Worm (Caenorhabditis elegans) whole organism, L3 larva: ENCODE measurements around the gene gfat-1.

Experiments
- R02D3.7 ChIP-seq: fragments of 150-350 bp; optimal IDR thresholded peaks from 2 replicates; lab custom pipeline; 2014; ENCODE audit warnings: missing biosample characterization, missing genetic modification characterization
- aly-2 ChIP-seq: fragments of 150-350 bp; optimal IDR thresholded peaks from 2 replicates; lab custom pipeline; 2014; ENCODE audit warnings: missing biosample characterization, missing genetic modification characterization
- ama-1 ChIP-seq: fragments of 150-350 bp; optimal IDR thresholded peaks from 2 replicates; lab custom pipeline; 2018
- ceh-16 ChIP-seq: sonication (generic microtip); optimal IDR thresholded peaks from 2 replicates; lab custom pipeline; 2017; ENCODE audit warnings: missing biosample characterization, missing genetic modification characterization
- ceh-28 ChIP-seq: fragments of 150-350 bp; optimal IDR thresholded peaks from 2 replicates; lab custom pipeline; 2014; ENCODE audit warnings: missing biosample characterization, missing genetic modification reagents, missing genetic modification characterization
- ceh-82 ChIP-seq: fragments of 150-350 bp; optimal IDR thresholded peaks from 2 replicates; lab custom pipeline; 2014; ENCODE audit warnings: missing biosample characterization, missing genetic modification characterization
- ceh-9 ChIP-seq: sonication (generic microtip); optimal IDR thresholded peaks from 2 replicates; lab custom pipeline; 2018; ENCODE audit warnings: missing biosample characterization, missing genetic modification characterization
- daf-12 ChIP-seq: fragments of 150-350 bp; optimal IDR thresholded peaks from 2 replicates; lab custom pipeline; 2014; ENCODE audit warnings: missing biosample characterization, missing genetic modification reagents, missing genetic modification characterization
- elt-1 ChIP-seq: fragments of 150-350 bp; optimal IDR thresholded peaks from 2 replicates; lab custom pipeline; 2014; ENCODE audit warnings: missing biosample characterization, missing genetic modification characterization
- elt-2 ChIP-seq: sonication (generic microtip); optimal IDR thresholded peaks from 2 replicates; lab custom pipeline; 2016; ENCODE audit warnings: missing genetic modification reagents, mild to moderate bottlenecking, missing genetic modification characterization, missing compliant biosample characterization
- eor-1 ChIP-seq, 2 experiments: fragments of 150-350 bp; optimal IDR thresholded peaks; 2 replicates each; lab custom pipeline; 2014 to 2018; ENCODE audit warnings: missing biosample characterization in 2 of 2, missing genetic modification characterization in 2 of 2
- fkh-10 ChIP-seq: sonication (generic microtip); optimal IDR thresholded peaks from 2 replicates; lab custom pipeline; 2017; ENCODE audit warnings: missing biosample characterization, missing genetic modification reagents, missing genetic modification characterization
- fkh-2 ChIP-seq: fragments of 150-350 bp; optimal IDR thresholded peaks from 2 replicates; lab custom pipeline; 2014; ENCODE audit warnings: missing biosample characterization, missing genetic modification reagents, missing genetic modification characterization
- hmg-11 ChIP-seq: sonication (generic microtip); optimal IDR thresholded peaks from 2 replicates; lab custom pipeline; 2016; ENCODE audit warnings: missing genetic modification characterization, missing compliant biosample characterization
- jun-1 ChIP-seq: fragments of 150-350 bp; optimal IDR thresholded peaks from 2 replicates; lab custom pipeline; 2014; ENCODE audit warnings: missing biosample characterization, missing genetic modification reagents, missing genetic modification characterization
- lin-15B ChIP-seq: fragments of 150-350 bp; optimal IDR thresholded peaks from 2 replicates; lab custom pipeline; 2014; ENCODE audit warnings: missing biosample characterization, missing genetic modification characterization
- lin-39 ChIP-seq: fragments of 150-350 bp; optimal IDR thresholded peaks from 2 replicates; lab custom pipeline; 2018; ENCODE audit warnings: missing biosample characterization, missing genetic modification reagents, missing genetic modification characterization
- mdl-1 ChIP-seq: fragments of 150-350 bp; optimal IDR thresholded peaks from 2 replicates; lab custom pipeline; 2014; ENCODE audit warnings: missing biosample characterization, missing genetic modification characterization
- nfya-1 ChIP-seq: sonication (generic microtip); optimal IDR thresholded peaks from 2 replicates; lab custom pipeline; 2017; ENCODE audit warnings: missing genetic modification characterization, mild to moderate bottlenecking, missing compliant biosample characterization, antibody characterized with exemption, moderate library complexity; ENCODE audit not compliant: insufficient read depth
- nhr-12 ChIP-seq: fragments of 150-350 bp; optimal IDR thresholded peaks from 2 replicates; lab custom pipeline; 2014; ENCODE audit warnings: missing biosample characterization, missing genetic modification characterization
- nhr-237 ChIP-seq: fragments of 150-350 bp; optimal IDR thresholded peaks from 2 replicates; lab custom pipeline; 2014; ENCODE audit warnings: missing biosample characterization, missing genetic modification characterization
- nhr-25 ChIP-seq: sonication (generic microtip); optimal IDR thresholded peaks from 2 replicates; lab custom pipeline; 2017; ENCODE audit warnings: missing biosample characterization, missing genetic modification characterization
- nhr-28 ChIP-seq: fragments of 150-350 bp; optimal IDR thresholded peaks from 2 replicates; lab custom pipeline; 2014; ENCODE audit warnings: missing biosample characterization, missing genetic modification characterization
- nhr-67 ChIP-seq: fragments of 150-350 bp; optimal IDR thresholded peaks from 2 replicates; lab custom pipeline; 2014; ENCODE audit warnings: missing biosample characterization, missing genetic modification characterization
- nhr-76 ChIP-seq: fragments of 150-350 bp; sonication (generic microtip); optimal IDR thresholded peaks from 5 replicates; lab custom pipeline; 2014; ENCODE audit warnings: missing biosample characterization, missing genetic modification characterization
- pha-4 ChIP-seq: fragments of 150-350 bp; optimal IDR thresholded peaks from 2 replicates; lab custom pipeline; 2014; ENCODE audit warnings: missing biosample characterization, missing genetic modification reagents, missing genetic modification characterization
- pqm-1 ChIP-seq: fragments of 150-350 bp; optimal IDR thresholded peaks from 2 replicates; lab custom pipeline; 2017; ENCODE audit warnings: missing biosample characterization, missing genetic modification characterization, inconsistent platforms
- skn-1 ChIP-seq: fragments of 150-350 bp; optimal IDR thresholded peaks from 2 replicates; lab custom pipeline; 2014; ENCODE audit warnings: missing biosample characterization, missing genetic modification characterization
- tbx-2 ChIP-seq: sonication (generic microtip); optimal IDR thresholded peaks from 2 replicates; lab custom pipeline; 2016; ENCODE audit warnings: mild to moderate bottlenecking, missing genetic modification characterization, missing compliant biosample characterization
- unc-39 ChIP-seq: sonication (generic microtip); optimal IDR thresholded peaks from 4 replicates; lab custom pipeline; 2017; ENCODE audit warnings: missing biosample characterization, missing genetic modification characterization
- zag-1 ChIP-seq: fragments of 150-350 bp; optimal IDR thresholded peaks from 2 replicates; lab custom pipeline; 2014; ENCODE audit warnings: missing biosample characterization, missing genetic modification characterization
- ztf-4 ChIP-seq: fragments of 150-350 bp; optimal IDR thresholded peaks from 2 replicates; lab custom pipeline; 2014; ENCODE audit warnings: missing biosample characterization, missing genetic modification characterization

gfat-1 gene

DNA sequence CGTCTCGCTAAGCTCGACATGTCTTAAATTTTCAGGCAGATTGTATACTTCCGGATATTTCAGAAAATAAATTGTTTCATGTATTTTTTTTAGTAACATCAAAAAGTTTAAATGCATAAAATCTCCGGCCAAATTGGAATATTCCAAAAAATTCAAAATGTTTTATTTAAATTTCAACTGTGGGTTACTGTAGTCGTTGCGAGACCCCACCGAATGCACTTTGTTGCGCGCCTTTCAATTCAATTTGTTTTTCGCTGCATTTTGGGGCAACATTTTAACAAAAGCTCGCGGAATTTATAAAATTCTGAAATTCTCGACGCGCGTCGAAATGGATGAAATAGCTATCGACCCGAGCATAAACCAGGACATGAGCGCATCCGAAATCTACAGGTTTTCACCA lies 22.3 kb downstream of the gfat-1 start, which contains the start of gene F54D5.2:
TSS of gene F54D5.2 (plus strand) at position 237 of the 400 bp plus-strand sequence.
- no peak for TF ChIP-seq tbx-2 (tag; lab: Kevin White, UChicago)
- no peak for TF ChIP-seq R02D3.7
- TF ChIP-seq elt-1 (tag; lab: Kevin White, UChicago): no peak
- TF ChIP-seq nhr-25 (tag; lab: Kevin White, UChicago): no peak
- no peak for TF ChIP-seq elt-2 (tag; lab: Kevin White, UChicago)
- no peak for TF ChIP-seq nhr-237
- TF ChIP-seq ceh-9 (tag; lab: Kevin White, UChicago): no peak
- TF ChIP-seq pqm-1: no peak
- no peak for TF ChIP-seq daf-12 (tag; lab: Kevin White, UChicago)
- no peak for TF ChIP-seq jun-1 (tag; lab: Kevin White, UChicago)
- no peak for TF ChIP-seq unc-39 (tag; lab: Kevin White, UChicago)
- no peak for TF ChIP-seq fkh-2 (tag; lab: Kevin White, UChicago)
- no peak for TF ChIP-seq hmg-11 (tag; lab: Kevin White, UChicago)

DNA sequence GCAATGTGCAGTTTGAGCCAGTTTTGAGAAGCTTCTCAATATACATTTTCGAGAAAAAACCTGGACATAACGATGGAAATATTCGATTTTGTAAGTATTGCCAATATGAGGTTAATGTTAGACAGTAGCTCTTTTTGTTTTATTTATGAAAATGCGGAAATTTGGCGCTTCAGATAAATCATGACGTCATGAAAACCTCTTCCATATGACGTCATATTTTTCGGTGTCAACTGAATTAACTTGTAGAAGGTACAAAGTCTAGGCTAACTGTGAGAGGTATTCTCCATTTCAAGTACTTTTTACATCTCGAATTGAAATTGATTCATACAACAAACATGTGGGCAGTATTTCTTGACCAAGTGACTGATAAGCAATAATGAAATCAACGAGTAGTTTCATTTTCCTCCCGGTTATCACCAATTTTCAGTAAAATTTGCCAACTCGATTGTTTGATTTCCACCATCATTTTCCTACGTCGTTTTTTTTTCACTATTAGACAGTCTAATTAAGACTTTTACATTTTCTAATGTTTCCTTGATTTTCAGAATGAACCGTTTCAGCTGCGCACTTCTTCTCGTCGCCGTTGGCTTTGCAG lies 23.9 kb downstream of the gfat-1 start, which contains the start of gene F54D5.3:
TSS of gene F54D5.3 (plus strand) at position 546 of the 595 bp plus-strand sequence.
- TF ChIP-seq pha-4: peak; percentile 19
- TF ChIP-seq elt-2 (tag; lab: Kevin White, UChicago): peak; percentile 69
- TF ChIP-seq pqm-1: peak; percentile 75
- TF ChIP-seq zag-1: no peak

DNA sequence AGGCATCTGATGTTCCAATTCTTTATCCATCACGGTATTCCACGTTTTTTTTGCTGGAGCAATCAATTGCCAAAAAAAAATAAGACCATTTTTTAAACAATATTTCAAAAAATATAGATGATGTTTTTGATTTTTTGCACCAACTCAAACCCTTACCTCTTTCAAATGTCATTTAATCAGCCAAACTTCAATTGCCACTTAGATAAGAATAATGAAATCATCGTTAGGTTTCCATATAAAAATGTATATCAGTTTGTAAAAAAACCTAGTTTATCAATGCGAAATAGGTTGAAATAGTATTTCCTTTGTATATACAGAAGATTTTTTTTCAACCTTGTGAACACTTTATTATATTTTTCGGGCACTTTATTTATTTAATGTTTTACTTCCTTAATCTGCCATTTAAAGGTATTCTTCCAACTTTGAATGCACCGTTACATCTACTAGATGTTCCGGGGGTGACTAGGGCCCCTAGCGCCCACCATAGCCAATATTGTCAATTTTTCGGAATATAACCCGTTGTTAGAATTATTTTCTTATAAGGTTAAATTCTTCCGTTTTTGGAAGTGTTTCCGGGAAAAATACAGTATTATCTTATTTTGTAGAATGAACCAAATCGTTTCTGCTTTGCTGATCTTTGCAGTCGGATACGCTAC lies 25.9 kb downstream of the gfat-1 start, which contains the start of the genes F54D5.23 and F54D5.4:
TSS of gene F54D5.23 (minus strand) at position 75 of the 656 bp plus-strand sequence.
TSS of gene F54D5.4 (plus strand) at position 606 of the 656 bp plus-strand sequence.
- TF ChIP-seq lin-39 (tag; lab: Kevin White, UChicago) (no peak), elt-2 (tag; lab: Kevin White, UChicago) (peak; percentile 52), nhr-76 (tag; lab: Kevin White, UChicago) (no peak), pqm-1 (peak; percentile 33)

DNA sequence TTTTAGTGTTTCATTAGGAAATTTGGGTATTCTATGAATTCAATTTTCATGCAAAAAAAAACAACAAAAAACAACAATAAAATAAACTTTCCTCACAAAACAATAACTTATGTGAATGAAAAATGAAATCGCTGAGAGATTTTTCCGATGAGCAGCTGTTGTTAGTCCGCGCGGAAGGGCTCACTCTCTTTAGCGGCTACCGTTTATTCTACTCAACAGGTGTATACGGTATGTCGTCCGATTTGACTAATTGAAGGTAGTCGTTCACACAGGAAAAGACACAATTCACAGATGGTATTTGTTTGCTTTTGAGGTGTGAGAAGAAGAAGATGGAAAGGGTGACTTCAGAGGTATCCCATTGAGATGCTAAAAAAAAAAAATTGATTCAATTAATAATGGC lies 26.5 kb downstream of the gfat-1 start:
- TF ChIP-seq nhr-67 (tag; lab: Kevin White, UChicago) (no peak), mdl-1 (no peak), skn-1 (tag; lab: Kevin White, UChicago) (no peak), ceh-28 (no peak), daf-12 (tag; lab: Kevin White, UChicago) (no peak), ztf-4 (tag; lab: Kevin White, UChicago) (no peak), ceh-16 (no peak), ama-1 (lab: Kevin White, UChicago) (no peak), nhr-28 (tag; lab: Kevin White, UChicago) (no peak), nhr-12 (tag; lab: Kevin White, UChicago) (no peak), tbx-2 (tag; lab: Kevin White, UChicago) (no peak), ceh-82 (tag; lab: Kevin White, UChicago) (no peak), fkh-2 (tag; lab: Kevin White, UChicago) (no peak), lin-39 (tag; lab: Kevin White, UChicago) (no peak), aly-2 (tag; lab: Kevin White, UChicago) (no peak), nfya-1 (no peak), fkh-10 (GFP tag; lab: Kevin White, UChicago) (no peak)

ce11 chrII:11566970-11567711 lies 28.1 kb downstream of the gfat-1 start, which contains the start of gene F54D5.5:
Gene F54D5.5 (minus strand): TSS chrII:11567020.
- TF ChIP-seq pqm-1: no peak
- no peak for TF ChIP-seq nhr-67 (tag; lab: Kevin White, UChicago)
- TF ChIP-seq fkh-10 (GFP tag; lab: Kevin White, UChicago): no peak
- TF ChIP-seq lin-15B (tag; lab: Kevin White, UChicago): peak; percentile 49
- TF ChIP-seq tbx-2 (tag; lab: Kevin White, UChicago): no peak
- TF ChIP-seq skn-1 (tag; lab: Kevin White, UChicago): no peak
- TF ChIP-seq eor-1 (tag; optimal IDR thresholded peaks at IDR 0.05; lab: Kevin White, UChicago): no peak
